Fruit fly (Drosophila melanogaster): Measurements from ENCODE around the gene ERR.

The ERR gene

DNA sequence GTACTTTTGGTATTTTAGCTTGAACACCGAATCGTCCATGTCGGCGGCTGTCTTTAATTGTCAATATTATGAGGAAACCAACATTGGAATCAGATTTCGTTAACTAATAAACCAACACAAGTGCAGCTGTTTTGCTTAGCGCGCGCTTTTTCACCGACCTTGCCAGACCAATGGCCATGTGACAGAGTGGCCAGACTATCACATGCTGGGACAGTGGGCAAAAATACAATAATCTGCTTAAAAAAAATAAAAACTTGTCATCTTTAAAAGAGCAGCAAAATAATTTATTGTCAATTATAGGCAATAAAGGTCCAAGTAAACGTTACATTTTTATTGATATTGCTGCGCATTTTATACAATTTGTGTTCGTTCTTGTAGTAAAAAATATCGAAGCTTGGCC, 10.7 kb downstream of the ERR start, which contains the start of gene RecQ4 (continued):
- TF ChIP-seq CG8388 (GFP tag; optimal IDR thresholded peaks at IDR 0.05) (no peak), Bgb (GFP tag; IDR thresholded peaks at IDR 0.05; ENCODE audit: partially characterized antibody) (peak; percentile 39; the same call in 1 of the 2 replicates), CG7556 (GFP tag; optimal IDR thresholded peaks at IDR 0.05) (no peak), CG9817 (tag; optimal IDR thresholded peaks at IDR 0.05) (no peak), Fer3 (tag; optimal IDR thresholded peaks at IDR 0.05) (no peak), CG4328 (GFP tag; optimal IDR thresholded peaks at IDR 0.05) (no peak), Awh (GFP tag; IDR thresholded peaks at IDR 0.05) (no peak), CG7372 (GFP tag; IDR thresholded peaks at IDR 0.05) (no peak), ac (GFP tag; optimal IDR thresholded peaks at IDR 0.05) (peak; percentile 13), sug (tag; optimal IDR thresholded peaks at IDR 0.05) (no peak), Mes4 (GFP tag; optimal IDR thresholded peaks at IDR 0.05) (no peak), CG14710 (tag; optimal IDR thresholded peaks at IDR 0.05) (peak; percentile 32), CG6813 (GFP tag; optimal IDR thresholded peaks at IDR 0.05) (no peak), CG3163 (GFP tag; optimal IDR thresholded peaks at IDR 0.05) (no peak), jing (GFP tag; optimal IDR thresholded peaks at IDR 0.05) (no peak), pum (GFP tag; optimal IDR thresholded peaks at IDR 0.05) (no peak), CG10267 (tag; optimal IDR thresholded peaks at IDR 0.05) (peak; percentile 31), CG16863 (GFP tag; optimal IDR thresholded peaks at IDR 0.05) (no peak), vnd (GFP tag; IDR thresholded peaks at IDR 0.05; ENCODE audit: partially characterized antibody) (no peak), D19B (GFP tag; optimal IDR thresholded peaks at IDR 0.05) (no peak), her (GFP tag; optimal IDR thresholded peaks at IDR 0.05) (no peak), CG8765 (GFP tag; IDR thresholded peaks at IDR 0.05) (no peak), ato (GFP tag; IDR thresholded peaks at IDR 0.05; ENCODE audit: partially characterized antibody) (no peak), row (GFP tag; IDR thresholded peaks at IDR 0.05) (peak; percentile 90), CG6791 (GFP tag; IDR thresholded peaks at IDR 0.05; ENCODE audit: partially characterized antibody) (peak; percentile 37; the same call in 1 of the 3 replicates), psq (GFP tag; optimal IDR thresholded peaks at IDR 0.05) (no peak), onecut (GFP tag; IDR thresholded peaks at IDR 0.05) (no peak), HLH4C (GFP tag; IDR thresholded peaks at IDR 0.05; ENCODE audit: partially characterized antibody) (no peak), Dip2 (GFP tag; IDR thresholded peaks at IDR 0.05) (no peak), br (optimal IDR thresholded peaks at IDR 0.05) (no peak), fd102C (GFP tag; optimal IDR thresholded peaks at IDR 0.05) (no peak), CG6689 (GFP tag; IDR thresholded peaks at IDR 0.05) (no peak), Spps (tag; optimal IDR thresholded peaks at IDR 0.05) (no peak), CG1233 (GFP tag; optimal IDR thresholded peaks at IDR 0.05) (no peak), CG17385 (GFP tag; optimal IDR thresholded peaks at IDR 0.05) (no peak), Deaf1 (tag; optimal IDR thresholded peaks at IDR 0.05) (no peak), Abd-B (GFP tag; optimal IDR thresholded peaks at IDR 0.05) (no peak), CG2120 (GFP tag; optimal IDR thresholded peaks at IDR 0.05) (no peak), schlank (tag; optimal IDR thresholded peaks at IDR 0.05) (no peak), Rfx (GFP tag; IDR thresholded peaks at IDR 0.05) (no peak), pzg (GFP tag; optimal IDR thresholded peaks at IDR 0.05) (peak; percentile 81), gem (tag; optimal IDR thresholded peaks at IDR 0.05) (no peak), C15 (GFP tag; IDR thresholded peaks at IDR 0.05) (no peak), Sox102F (GFP tag; optimal IDR thresholded peaks at IDR 0.05) (no peak), CG13287 (GFP tag; IDR thresholded peaks at IDR 0.05; ENCODE audit: partially characterized antibody) (peak; percentile 51; the same call in 1 of the 2 replicates), CG42726 (GFP tag; IDR thresholded peaks at IDR 0.05; ENCODE audit: partially characterized antibody) (peak; percentile 52; the same call in 1 of the 2 replicates), run (tag; optimal IDR thresholded peaks at IDR 0.05) (no peak), H15 (GFP tag; IDR thresholded peaks at IDR 0.05) (no peak), Atf6 (GFP tag; IDR thresholded peaks at IDR 0.05) (no peak), zen2 (GFP tag; IDR thresholded peaks at IDR 0.05; ENCODE audit: partially characterized antibody) (no peak), CG10979 (tag; optimal IDR thresholded peaks at IDR 0.05) (no peak)

Measured in whole organism, embryonic.